Worm (Caenorhabditis elegans): ENCODE measurements around the gene algn-14.

ce11 chrIV:3815259-3815644 is 12.0 kb upstream of the algn-14 start:
- TF ChIP-seq ceh-36 (tag; optimal IDR thresholded peaks at IDR 0.05), result no peak
- TF ChIP-seq aly-1 (tag; optimal IDR thresholded peaks at IDR 0.05), result no peak
- no peak for TF ChIP-seq tbx-11 (GFP tag; IDR thresholded peaks at IDR 0.05)
- TF ChIP-seq ama-1 (optimal IDR thresholded peaks at IDR 0.05), result no peak

All from whole organism, early embryonic.